Worm (Caenorhabditis elegans) whole organism, L1 larva: ENCODE measurements around the gene Y75B8A.19.

Experiments
- egl-27 ChIP-seq, 2 experiments: fragments of 150-350 bp in 1 of 2; sonication (generic microtip); optimal IDR thresholded peaks; 3 replicates each; lab custom pipeline; 2017 to 2018; ENCODE audit warnings: missing biosample characterization in 2 of 2, missing genetic modification characterization in 2 of 2, missing genetic modification reagents in 2 of 2
- fos-1 ChIP-seq: fragments of 150-350 bp; optimal IDR thresholded peaks from 2 replicates; lab custom pipeline; 2014; ENCODE audit warnings: missing biosample characterization, missing genetic modification characterization
- unc-130 ChIP-seq: fragments of 150-350 bp; optimal IDR thresholded peaks from 2 replicates; lab custom pipeline; 2017; ENCODE audit warnings: missing biosample characterization, missing genetic modification characterization, inconsistent platforms
- unc-62 ChIP-seq: fragments of 150-350 bp; optimal IDR thresholded peaks from 2 replicates; lab custom pipeline; 2014; ENCODE audit warnings: missing biosample characterization, missing genetic modification reagents, missing genetic modification characterization

- TF ChIP-seq fos-1 (tag; lab: Kevin White, UChicago) (no peak), unc-62 (GFP tag; lab: Kevin White, UChicago) (no peak), egl-27 (tag; optimal IDR thresholded peaks at IDR 0.05; lab: Kevin White, UChicago) (no peak), unc-130 (tag; lab: Kevin White, UChicago) (no peak)
Measured at ce11 chrIII:12227935-12228334, 1.5 kb downstream of the Y75B8A.19 start.
